Fruit fly (Drosophila melanogaster) whole organism, prepupa: ENCODE results near the gene CG17026.

Source experiments
- Blimp-1 ChIP-seq: fragments of 200-800 bp; sonication (Bioruptor generic); optimal IDR thresholded peaks from 3 replicates; lab custom pipeline; 2017; ENCODE audit warnings: missing biosample characterization, missing genetic modification characterization, mild to moderate bottlenecking, moderate library complexity, missing genetic modification reagents
- CG10631 ChIP-seq: fragments of 200-800 bp; sonication (Bioruptor generic); optimal IDR thresholded peaks from 2 replicates; lab custom pipeline; 2016; ENCODE audit warnings: missing biosample characterization, missing genetic modification characterization
- CG10669 ChIP-seq: fragments of 200-800 bp; sonication (Bioruptor generic); optimal IDR thresholded peaks from 3 replicates; lab custom pipeline; 2018; ENCODE audit warnings: missing biosample characterization, mild to moderate bottlenecking, missing genetic modification characterization, moderate library complexity
- CG11902 ChIP-seq: fragments of 200-800 bp; sonication (Bioruptor generic); optimal IDR thresholded peaks from 3 replicates; lab custom pipeline; 2016; ENCODE audit warnings: missing biosample characterization, missing genetic modification characterization
- CG15336 ChIP-seq: fragments of 200-800 bp; sonication (Bioruptor generic); IDR thresholded peaks from 2 replicates; pipeline ENCODE4 v1.3.6; 2022; ENCODE audit warnings: missing biosample characterization, missing genetic modification characterization
- CG1621 ChIP-seq: fragments of 200-800 bp; sonication (Bioruptor generic); optimal IDR thresholded peaks from 3 replicates; lab custom pipeline; 2018; ENCODE audit warnings: missing biosample characterization, mild to moderate bottlenecking, missing genetic modification characterization
- CG16779 ChIP-seq: fragments of 200-800 bp; sonication (Bioruptor generic); optimal IDR thresholded peaks from 3 replicates; lab custom pipeline; 2017; ENCODE audit warnings: missing biosample characterization, mild to moderate bottlenecking, missing genetic modification characterization
- CG31627 ChIP-seq: fragments of 200-800 bp; sonication (Bioruptor generic); optimal IDR thresholded peaks from 3 replicates; lab custom pipeline; 2016; ENCODE audit warnings: missing biosample characterization, missing genetic modification characterization
- CG32006 ChIP-seq: fragments of 200-800 bp; sonication (Bioruptor generic); optimal IDR thresholded peaks from 3 replicates; lab custom pipeline; 2017; ENCODE audit warnings: missing biosample characterization, mild to moderate bottlenecking, missing genetic modification characterization
- CG34406 ChIP-seq: fragments of 200-800 bp; sonication (Bioruptor generic); optimal IDR thresholded peaks from 3 replicates; lab custom pipeline; 2016; ENCODE audit warnings: missing biosample characterization, missing genetic modification characterization
- CG3919 ChIP-seq: fragments of 200-800 bp; sonication (Bioruptor generic); optimal IDR thresholded peaks from 3 replicates; lab custom pipeline; 2016; ENCODE audit warnings: missing biosample characterization, missing genetic modification characterization
- CG6163 ChIP-seq: fragments of 200-800 bp; sonication (Bioruptor generic); IDR thresholded peaks from 3 replicates; pipeline ENCODE4 v1.3.6; 2022; ENCODE audit warnings: missing biosample characterization, missing genetic modification characterization
- CG6276 ChIP-seq: fragments of 200-800 bp; sonication (Bioruptor generic); optimal IDR thresholded peaks from 2 replicates; lab custom pipeline; 2017; ENCODE audit warnings: missing biosample characterization, mild to moderate bottlenecking, missing genetic modification characterization
- CG6792 ChIP-seq: fragments of 200-800 bp; sonication (Bioruptor generic); optimal IDR thresholded peaks from 3 replicates; lab custom pipeline; 2016; ENCODE audit warnings: missing biosample characterization, missing genetic modification characterization
- CG7368 ChIP-seq: fragments of 200-800 bp; sonication (Bioruptor generic); optimal IDR thresholded peaks from 3 replicates; lab custom pipeline; 2016; ENCODE audit warnings: missing biosample characterization, missing genetic modification characterization
- CG8119 ChIP-seq: fragments of 200-800 bp; sonication (Bioruptor generic); IDR thresholded peaks from 3 replicates; pipeline ENCODE4 v1.3.6; 2022; ENCODE audit warnings: missing biosample characterization, missing genetic modification characterization
- CG8319 ChIP-seq: fragments of 200-800 bp; sonication (Bioruptor generic); optimal IDR thresholded peaks from 3 replicates; lab custom pipeline; 2016; ENCODE audit warnings: missing biosample characterization, missing genetic modification characterization
- CG8632 ChIP-seq: fragments of 200-800 bp; sonication (Bioruptor generic); optimal IDR thresholded peaks from 3 replicates; lab custom pipeline; 2016; ENCODE audit warnings: missing biosample characterization, missing genetic modification characterization
- CG9139 ChIP-seq: fragments of 200-800 bp; sonication (Bioruptor generic); optimal IDR thresholded peaks from 3 replicates; lab custom pipeline; 2017; ENCODE audit warnings: missing biosample characterization, mild to moderate bottlenecking, missing genetic modification characterization
- Eip78C ChIP-seq: fragments of 200-800 bp; sonication (Bioruptor generic); peaks from one replicate; lab custom pipeline; 2016; ENCODE audit warnings: missing biosample characterization, missing genetic modification characterization
- Eip93F ChIP-seq: fragments of 200-800 bp; sonication (Bioruptor generic); optimal IDR thresholded peaks from 2 replicates; lab custom pipeline; 2016; ENCODE audit warnings: missing biosample characterization, mild to moderate bottlenecking, missing genetic modification characterization
- Ets96B ChIP-seq: fragments of 200-800 bp; optimal IDR thresholded peaks from 2 replicates; lab custom pipeline; 2019; ENCODE audit warnings: missing biosample characterization, mild to moderate bottlenecking, missing genetic modification characterization, moderate library complexity
- Gug ChIP-seq: fragments of 200-800 bp; sonication (Bioruptor generic); IDR thresholded peaks from 2 replicates; pipeline ENCODE4 v1.3.6; 2022; ENCODE audit warnings: missing biosample characterization, missing genetic modification characterization
- Hr38 ChIP-seq: sonication (Bioruptor generic); optimal IDR thresholded peaks from 2 replicates; lab custom pipeline; 2016; ENCODE audit warnings: missing biosample characterization, missing genetic modification characterization
- Hr39 ChIP-seq: fragments of 200-800 bp; sonication (Bioruptor generic); optimal IDR thresholded peaks from 2 replicates; lab custom pipeline; 2016; ENCODE audit warnings: missing biosample characterization, missing genetic modification characterization
- Hr4 ChIP-seq: fragments of 200-800 bp; sonication (Bioruptor generic); optimal IDR thresholded peaks from 3 replicates; lab custom pipeline; 2016; ENCODE audit warnings: missing biosample characterization, missing genetic modification characterization
- Lpt ChIP-seq: fragments of 200-800 bp; sonication (Bioruptor generic); optimal IDR thresholded peaks from 3 replicates; lab custom pipeline; 2016; ENCODE audit warnings: missing biosample characterization, missing genetic modification characterization
- OdsH ChIP-seq: fragments of 200-800 bp; sonication (Bioruptor generic); optimal IDR thresholded peaks from 3 replicates; lab custom pipeline; 2016; ENCODE audit warnings: missing biosample characterization, missing genetic modification characterization
- Smox ChIP-seq: fragments of 200-800 bp; sonication (Bioruptor generic); optimal IDR thresholded peaks from 3 replicates; lab custom pipeline; 2016; ENCODE audit warnings: missing biosample characterization, missing genetic modification characterization
- Sox102F ChIP-seq: fragments of 200-800 bp; sonication (Bioruptor generic); optimal IDR thresholded peaks from 2 replicates; lab custom pipeline; 2016; ENCODE audit warnings: missing biosample characterization, mild to moderate bottlenecking, missing genetic modification characterization
- Sox14 ChIP-seq: fragments of 200-800 bp; sonication (Bioruptor generic); optimal IDR thresholded peaks from 3 replicates; lab custom pipeline; 2016; ENCODE audit warnings: missing biosample characterization, missing genetic modification characterization
- Sox15 ChIP-seq: fragments of 200-800 bp; sonication (Bioruptor generic); optimal IDR thresholded peaks from 3 replicates; lab custom pipeline; 2016; ENCODE audit warnings: missing biosample characterization, missing genetic modification characterization
- achi ChIP-seq: fragments of 200-800 bp; sonication (Bioruptor generic); optimal IDR thresholded peaks from 3 replicates; lab custom pipeline; 2016; ENCODE audit warnings: missing biosample characterization, missing genetic modification characterization
- acj6 ChIP-seq: fragments of 200-800 bp; sonication (Bioruptor generic); optimal IDR thresholded peaks from 3 replicates; lab custom pipeline; 2016; ENCODE audit warnings: missing biosample characterization, missing genetic modification characterization
- cyc ChIP-seq: fragments of 200-800 bp; sonication (Bioruptor generic); optimal IDR thresholded peaks from 3 replicates; lab custom pipeline; 2016; ENCODE audit warnings: missing biosample characterization, missing genetic modification characterization
- esn ChIP-seq: fragments of 200-800 bp; sonication (Bioruptor generic); optimal IDR thresholded peaks from 2 replicates; lab custom pipeline; 2016; ENCODE audit warnings: missing biosample characterization, mild to moderate bottlenecking, missing genetic modification characterization, moderate library complexity
- fkh ChIP-seq: fragments of 200-800 bp; sonication (Bioruptor generic); optimal IDR thresholded peaks from 3 replicates; lab custom pipeline; 2017; ENCODE audit warnings: missing biosample characterization, mild to moderate bottlenecking, missing genetic modification characterization, moderate library complexity
- lz ChIP-seq: fragments of 200-800 bp; sonication (Bioruptor generic); optimal IDR thresholded peaks from 3 replicates; lab custom pipeline; 2016; ENCODE audit warnings: missing biosample characterization, missing genetic modification characterization
- net ChIP-seq: fragments of 200-800 bp; sonication (Bioruptor generic); optimal IDR thresholded peaks from 3 replicates; lab custom pipeline; 2016; ENCODE audit warnings: missing biosample characterization, missing genetic modification characterization
- spab ChIP-seq: fragments of 200-800 bp; sonication (Bioruptor generic); optimal IDR thresholded peaks from 2 replicates; lab custom pipeline; 2017; ENCODE audit warnings: missing biosample characterization, mild to moderate bottlenecking, missing genetic modification characterization, missing genetic modification reagents
- ss ChIP-seq, 2 experiments: fragments of 200-800 bp; sonication (Bioruptor generic); optimal IDR thresholded peaks; 2 replicates in 1 of 2; 3 replicates in 1 of 2; lab custom pipeline; 2017 to 2018; ENCODE audit warnings: mild to moderate bottlenecking in 2 of 2, missing biosample characterization in 2 of 2, missing genetic modification characterization in 2 of 2, moderate library complexity in 1 of 2
- svp ChIP-seq: fragments of 200-800 bp; sonication (Bioruptor generic); peaks from one replicate; lab custom pipeline; 2016; ENCODE audit warnings: missing biosample characterization, missing genetic modification characterization

The CG17026 gene

dm6 chr3L:16004401-16005237, 29.5 kb downstream of the CG17026 start, which contains the start of the genes hzg and mRpS31 (continued):
- TF ChIP-seq Eip93F (GFP tag; lab: Kevin White, UChicago), result no peak
- TF ChIP-seq Ets96B (tag; lab: Kevin White, UChicago), result peak; percentile 36
- no peak for TF ChIP-seq Sox15 (GFP tag; lab: Kevin White, UChicago)
- TF ChIP-seq acj6 (GFP tag; lab: Kevin White, UChicago), result peak; percentile 57
- peak; percentile 54 for TF ChIP-seq lz
- peak; percentile 17 for TF ChIP-seq CG6792 (GFP tag; lab: Kevin White, UChicago)
- TF ChIP-seq CG10669, result peak; percentile 53
- peak; percentile 66 for TF ChIP-seq CG15336
- TF ChIP-seq CG7368 (GFP tag; lab: Kevin White, UChicago), result no peak
- TF ChIP-seq CG8319, result no peak
- TF ChIP-seq Gug, result no peak
- peak; percentile 80 for TF ChIP-seq CG1621 (tag; lab: Kevin White, UChicago)
- peak; percentile 3 for TF ChIP-seq CG34406 (GFP tag; lab: Kevin White, UChicago)
- peak; percentile 57 for TF ChIP-seq Hr4 (GFP tag; lab: Kevin White, UChicago)
- TF ChIP-seq achi (GFP tag; lab: Kevin White, UChicago), result peak; percentile 36
- TF ChIP-seq cyc, result peak; percentile 24
- TF ChIP-seq Eip78C (GFP tag; lab: Kevin White, UChicago), result peak; percentile 89
- peak; percentile 12 for TF ChIP-seq CG8632 (GFP tag; lab: Kevin White, UChicago)
- no peak for TF ChIP-seq Hr38 (GFP tag; lab: Kevin White, UChicago)
- TF ChIP-seq Lpt, result no peak
- TF ChIP-seq OdsH (GFP tag; lab: Kevin White, UChicago), result peak; percentile 16
- peak; percentile 89 for TF ChIP-seq CG6276 (GFP tag; lab: Kevin White, UChicago)
- TF ChIP-seq CG11902 (GFP tag; lab: Kevin White, UChicago), result peak; percentile 14
- TF ChIP-seq esn, result peak; percentile 42

DNA sequence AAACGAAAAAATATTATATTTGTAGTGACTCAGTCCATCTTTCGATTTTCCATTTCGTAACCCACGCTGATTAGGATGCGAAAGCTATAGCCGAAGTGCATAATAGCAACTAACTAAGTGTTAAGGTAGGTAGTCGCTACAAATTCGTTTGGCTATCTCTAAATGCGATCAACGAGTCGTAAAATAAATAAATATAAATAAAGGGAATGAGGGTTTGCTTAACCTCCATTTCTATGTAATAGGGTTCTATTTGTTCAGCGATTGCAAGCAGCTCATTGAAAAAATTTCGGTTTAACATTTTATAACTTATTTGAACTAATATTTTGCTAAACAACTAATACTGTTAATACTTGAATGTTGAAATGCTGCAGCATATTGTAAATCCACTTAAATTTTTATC, 35.0 kb downstream of the CG17026 start:
- TF ChIP-seq OdsH (GFP tag; lab: Kevin White, UChicago) (no peak), fkh (GFP tag; lab: Kevin White, UChicago) (peak; percentile 11), CG6276 (GFP tag; lab: Kevin White, UChicago) (no peak), achi (GFP tag; lab: Kevin White, UChicago) (no peak), Hr4 (GFP tag; lab: Kevin White, UChicago) (no peak)
- TF ChIP-seq, all 60 proteins: peak for 1

- no peak for TF ChIP-seq CG10631 (GFP tag; lab: Kevin White, UChicago)
- TF ChIP-seq CG6163 (GFP tag; lab: Robert Waterston, UW), result peak; percentile 48
- 0 out of 2 replicates have a peak, but pooled peaks have one; percentile 19 for TF ChIP-seq CG15336
- peak; percentile 75 for TF ChIP-seq svp
- TF ChIP-seq CG31627 (GFP tag; lab: Kevin White, UChicago), result no peak
- peak; percentile 24 for TF ChIP-seq CG32006 (GFP tag; lab: Kevin White, UChicago)
- TF ChIP-seq CG8119 (GFP tag; lab: Robert Waterston, UW), result peak; percentile 60; the same call in 1 of the 3 replicates
- TF ChIP-seq Sox102F (GFP tag; lab: Kevin White, UChicago), result no peak
- peak; percentile 43 for TF ChIP-seq CG16779 (tag; lab: Kevin White, UChicago)
- TF ChIP-seq Blimp-1 (GFP tag; lab: Kevin White, UChicago), result peak; percentile 37
- TF ChIP-seq Lpt, result peak; percentile 32
- peak; percentile 34 for TF ChIP-seq net (GFP tag; lab: Kevin White, UChicago)
- TF ChIP-seq CG8319, result peak; percentile 36
- peak; percentile 23 for TF ChIP-seq spab
- peak; percentile 53 for TF ChIP-seq CG3919 (GFP tag; lab: Kevin White, UChicago)
- TF ChIP-seq OdsH (GFP tag; lab: Kevin White, UChicago), result no peak
- no peak for TF ChIP-seq CG8632 (GFP tag; lab: Kevin White, UChicago)
- no peak for TF ChIP-seq Eip93F (GFP tag; lab: Kevin White, UChicago)
- TF ChIP-seq Hr4 (GFP tag; lab: Kevin White, UChicago), result no peak
- no peak for TF ChIP-seq Smox
- TF ChIP-seq cyc, result peak; percentile 41
- peak; percentile 66 to 81 for TF ChIP-seq ss (GFP tag; optimal IDR thresholded peaks at IDR 0.05; lab: Kevin White, UChicago)
- no peak for TF ChIP-seq Hr39
- no peak for TF ChIP-seq CG34406 (GFP tag; lab: Kevin White, UChicago)
- no peak for TF ChIP-seq esn
- TF ChIP-seq Eip78C (GFP tag; lab: Kevin White, UChicago), result peak; percentile 61
- TF ChIP-seq CG1621 (tag; lab: Kevin White, UChicago), result peak; percentile 29
- no peak for TF ChIP-seq Hr38 (GFP tag; lab: Kevin White, UChicago)
- peak; percentile 39 for TF ChIP-seq CG9139 (GFP tag; lab: Kevin White, UChicago)
- no peak for TF ChIP-seq Sox14 (GFP tag; lab: Kevin White, UChicago)
Observed at dm6 chr3L:16011319-16012210, 36.4 kb downstream of the CG17026 start, which contains the start of gene mib1. TSS of gene mib1 (minus strand) at chr3L:16011812.
